Worm (Caenorhabditis elegans): Measurements from ENCODE around the gene F43C11.8.

ce11 chrII:2353012-2353411 lies 20.7 kb downstream of the F43C11.8 start, which contains the start of gene F43C11.3:
- TF ChIP-seq unc-55 (GFP tag; optimal IDR thresholded peaks at IDR 0.05): no peak
- no peak for TF ChIP-seq dve-1 (tag; optimal IDR thresholded peaks at IDR 0.05)
- TF ChIP-seq sox-4 (tag; optimal IDR thresholded peaks at IDR 0.05): no peak
- no peak for TF ChIP-seq odd-2 (tag; optimal IDR thresholded peaks at IDR 0.05)
- no peak for TF ChIP-seq che-1 (tag; optimal IDR thresholded peaks at IDR 0.05)
- no peak for TF ChIP-seq npax-4 (tag; optimal IDR thresholded peaks at IDR 0.05)
- no peak for TF ChIP-seq nhr-11 (tag; optimal IDR thresholded peaks at IDR 0.05)
- no peak for TF ChIP-seq pha-4 (tag; optimal IDR thresholded peaks at IDR 0.05)
- TF ChIP-seq ets-4 (tag; optimal IDR thresholded peaks at IDR 0.05): no peak
- no peak for TF ChIP-seq hlh-13 (GFP tag; optimal IDR thresholded peaks at IDR 0.05)

Data from whole organism, late embryonic.